Worm (Caenorhabditis elegans): Measurements from ENCODE around the gene daf-36.

daf-36 gene

DNA sequence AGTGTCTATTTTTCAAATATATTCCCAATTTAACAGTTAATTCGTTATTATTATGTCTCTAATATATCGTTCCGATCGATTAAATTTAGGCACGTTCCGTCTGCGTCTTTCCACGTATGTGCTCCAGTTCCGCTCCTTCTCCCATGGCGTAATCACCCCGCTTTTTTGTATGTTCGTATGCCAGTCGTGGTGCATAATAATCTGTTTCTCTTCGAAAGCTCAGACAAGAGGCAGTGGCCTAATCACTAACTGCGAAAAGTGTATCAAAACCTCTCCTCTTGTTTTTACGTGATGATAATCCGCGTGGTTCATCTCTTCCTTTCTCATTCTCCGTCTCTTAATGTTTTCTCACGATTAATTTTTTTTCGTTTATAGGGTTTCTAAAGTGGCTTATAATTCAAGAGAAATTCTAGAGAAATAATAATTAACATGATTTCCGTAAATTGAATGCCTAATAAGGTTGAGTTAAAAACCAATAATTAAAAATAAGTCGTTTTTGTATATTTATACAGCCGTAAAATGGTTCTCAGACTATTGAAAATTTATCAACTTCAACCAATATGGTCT, 22.2 kb upstream of the daf-36 start:
- peak; percentile 6 for TF ChIP-seq dve-1 (tag; optimal IDR thresholded peaks at IDR 0.05; ENCODE audit: insufficient read depth)
- peak; percentile 23 for TF ChIP-seq ama-1 (optimal IDR thresholded peaks at IDR 0.05)
- TF ChIP-seq lsy-2 (tag; optimal IDR thresholded peaks at IDR 0.05) = peak in 1 of 2 experiments; percentile 25
- TF ChIP-seq T20F7.1 (GFP tag; optimal IDR thresholded peaks at IDR 0.05) = no peak
- peak; percentile 51 for TF ChIP-seq hlh-30 (tag; optimal IDR thresholded peaks at IDR 0.05; ENCODE audit: insufficient read depth)
- TF ChIP-seq mxl-3 (GFP tag; optimal IDR thresholded peaks at IDR 0.05) = no peak
- TF ChIP-seq nhr-28 (tag; optimal IDR thresholded peaks at IDR 0.05) = peak; percentile 13
- TF ChIP-seq unc-62 (GFP tag; optimal IDR thresholded peaks at IDR 0.05 in 1 of 2) = peak in 1 of 2 experiments; percentile 81
- no peak for TF ChIP-seq unc-62 (tag; optimal IDR thresholded peaks at IDR 0.05)
- peak; percentile 56 for TF ChIP-seq aha-1 (tag)

DNA sequence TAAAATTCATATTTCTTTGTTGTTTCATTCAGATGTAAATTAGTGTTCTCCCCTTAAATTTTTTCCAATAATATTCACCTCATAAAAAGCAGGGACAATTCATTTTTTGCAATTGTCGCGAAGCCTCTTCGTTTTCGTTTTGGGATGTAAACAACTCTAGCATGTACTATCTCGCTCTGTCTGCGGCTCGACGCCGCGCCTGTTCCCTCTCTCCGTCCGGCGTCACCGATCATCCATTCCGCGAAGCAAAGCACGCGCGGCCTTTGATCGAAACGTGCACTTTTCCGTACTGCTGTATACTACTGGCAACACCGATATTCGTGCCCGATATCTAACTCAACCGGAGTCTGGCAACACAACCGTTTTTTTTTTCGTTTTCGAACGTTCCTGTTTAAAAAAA, 21.5 kb upstream of the daf-36 start:
- TF ChIP-seq madf-5 (GFP tag; IDR thresholded peaks at IDR 0.05) (no peak), mdl-1 (tag; optimal IDR thresholded peaks at IDR 0.05) (peak; percentile 14 to 81), dve-1 (tag; optimal IDR thresholded peaks at IDR 0.05; ENCODE audit: insufficient read depth) (peak; percentile 15), ama-1 (optimal IDR thresholded peaks at IDR 0.05) (peak; percentile 1), daf-16 (GFP tag; optimal IDR thresholded peaks at IDR 0.05) (peak in 1 of 2 experiments; percentile 32), daf-16 (tag; optimal IDR thresholded peaks at IDR 0.05) (peak; percentile 84), rbr-2 (tag; optimal IDR thresholded peaks at IDR 0.05) (peak; percentile 21), hlh-11 (tag; optimal IDR thresholded peaks at IDR 0.05) (peak; percentile 65), T26A8.4 (GFP tag; IDR thresholded peaks at IDR 0.05) (peak; percentile 33; the same call in 1 of the 2 replicates), madf-9 (GFP tag; conservative IDR thresholded peaks at IDR 0.05) (peak; percentile 85), R02D3.7 (tag; optimal IDR thresholded peaks at IDR 0.05) (no peak), F26F4.8 (GFP tag; conservative IDR thresholded peaks at IDR 0.05) (no peak), hlh-30 (tag; optimal IDR thresholded peaks at IDR 0.05; ENCODE audit: insufficient read depth) (peak; percentile 78), ceh-20 (GFP tag; IDR thresholded peaks at IDR 0.05) (no peak), fos-1 (tag; optimal IDR thresholded peaks at IDR 0.05) (no peak), dmd-6 (GFP tag; IDR thresholded peaks at IDR 0.05) (peak; percentile 31), saeg-2 (GFP tag; IDR thresholded peaks at IDR 0.05) (no peak), set-16 (GFP tag; IDR thresholded peaks at IDR 0.05) (peak; percentile 52), hif-1 (tag; optimal IDR thresholded peaks at IDR 0.05) (peak in 1 of 2 experiments; percentile 68), mes-2 (tag; optimal IDR thresholded peaks at IDR 0.05; ENCODE audit: poor library complexity, severe bottlenecking) (peak; percentile 39), nhr-237 (tag; optimal IDR thresholded peaks at IDR 0.05) (no peak), duxl-1 (tag; optimal IDR thresholded peaks at IDR 0.05; ENCODE audit: poor library complexity) (no peak)

DNA sequence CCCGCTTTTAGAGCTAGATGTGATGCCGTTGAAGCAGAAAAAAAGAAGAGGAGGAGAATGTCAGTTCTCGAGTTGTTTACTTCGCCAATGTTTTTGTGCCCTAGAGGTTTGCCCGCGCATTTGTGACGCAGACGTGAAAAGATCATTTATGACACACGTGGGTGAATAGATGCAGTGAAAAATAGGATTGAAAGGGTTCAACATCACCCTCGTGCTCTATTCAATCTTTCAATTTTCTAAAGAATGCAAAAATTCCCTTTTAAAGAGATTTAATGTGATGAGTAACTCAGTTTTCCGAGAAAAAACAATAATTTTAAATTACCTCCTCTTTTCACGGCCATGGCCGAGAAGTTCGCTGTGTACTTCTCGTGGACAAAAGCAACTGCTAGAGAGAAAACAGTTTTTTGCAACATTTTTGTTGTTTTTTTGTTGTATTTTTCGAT, 21.0 kb upstream of the daf-36 start:
- no peak for TF ChIP-seq spr-1 (tag; optimal IDR thresholded peaks at IDR 0.05)
- no peak for TF ChIP-seq nhr-48 (tag; optimal IDR thresholded peaks at IDR 0.05)
- no peak for TF ChIP-seq zip-2 (tag; optimal IDR thresholded peaks at IDR 0.05)
- TF ChIP-seq nhr-25 (tag; optimal IDR thresholded peaks at IDR 0.05; ENCODE audit: borderline replicate concordance, insufficient read depth) = no peak
- no peak for TF ChIP-seq lim-7 (GFP tag; IDR thresholded peaks at IDR 0.05)
- TF ChIP-seq nhr-11 (tag; optimal IDR thresholded peaks at IDR 0.05) = peak; percentile 78
- no peak for TF ChIP-seq F10B5.3 (tag; optimal IDR thresholded peaks at IDR 0.05)
- TF ChIP-seq T20F7.1 (GFP tag; optimal IDR thresholded peaks at IDR 0.05) = no peak
- peak; percentile 88 for TF ChIP-seq hlh-30 (tag; optimal IDR thresholded peaks at IDR 0.05; ENCODE audit: insufficient read depth)
- TF ChIP-seq egl-27 (tag; optimal IDR thresholded peaks at IDR 0.05) = no peak
- TF ChIP-seq mxl-3 (GFP tag; optimal IDR thresholded peaks at IDR 0.05) = peak; percentile 20
- no peak for TF ChIP-seq ceh-62 (tag; optimal IDR thresholded peaks at IDR 0.05)
- no peak for TF ChIP-seq R02D3.7 (tag; optimal IDR thresholded peaks at IDR 0.05)
- peak; percentile 96 for TF ChIP-seq aha-1 (tag)
- TF ChIP-seq madf-5 (GFP tag; IDR thresholded peaks at IDR 0.05) = 0 out of 4 replicates have a peak, but pooled peaks of 1 of the 2 experiments have one; percentile 27
- no peak for TF ChIP-seq ces-1 (GFP tag; optimal IDR thresholded peaks at IDR 0.05)
- TF ChIP-seq ceh-32 (tag; optimal IDR thresholded peaks at IDR 0.05; ENCODE audit: poor library complexity) = no peak
- peak in 1 of 2 experiments; percentile 52 for TF ChIP-seq daf-16 (GFP tag; optimal IDR thresholded peaks at IDR 0.05)
- TF ChIP-seq daf-16 (tag; optimal IDR thresholded peaks at IDR 0.05) = peak; percentile 82
- no peak for TF ChIP-seq snpc-1.2 (GFP tag; IDR thresholded peaks at IDR 0.05)
- no peak for TF ChIP-seq mdt-29 (GFP tag; IDR thresholded peaks at IDR 0.05)
- no peak for TF ChIP-seq arid-1 (GFP tag; conservative IDR thresholded peaks at IDR 0.05)
- no peak for TF ChIP-seq daf-8 (GFP tag; IDR thresholded peaks at IDR 0.05)
- no peak for TF ChIP-seq madf-9 (GFP tag; conservative IDR thresholded peaks at IDR 0.05)
- peak; percentile 33; the same call in 1 of the 2 replicates for TF ChIP-seq dmd-6 (GFP tag; IDR thresholded peaks at IDR 0.05)
- no peak for TF ChIP-seq jun-1 (tag; optimal IDR thresholded peaks at IDR 0.05)
